Worm (Caenorhabditis elegans) whole organism, L1 larva: ENCODE measurements around the gene K09A9.6.

ENCODE experiments used
- C04F5.9 ChIP-seq: sonication (generic microtip); optimal IDR thresholded peaks from 2 replicates; lab custom pipeline; 2016; ENCODE audit warnings: missing genetic modification characterization, missing compliant biosample characterization
- Y116A8C.19 ChIP-seq: sonication (generic microtip); optimal IDR thresholded peaks from 2 replicates; lab custom pipeline; 2016; ENCODE audit warnings: missing compliant biosample characterization, missing genetic modification characterization, borderline replicate concordance
- ama-1 ChIP-seq: fragments of 150-350 bp; optimal IDR thresholded peaks from 2 replicates; lab custom pipeline; 2014
- blmp-1 ChIP-seq: fragments of 150-350 bp; optimal IDR thresholded peaks from 2 replicates; lab custom pipeline; 2014; ENCODE audit warnings: missing biosample characterization, missing genetic modification characterization
- ceh-63 ChIP-seq: fragments of 200-800 bp; sonication (Bioruptor generic); optimal IDR thresholded peaks from 2 replicates; lab custom pipeline; 2018; ENCODE audit warnings: mild to moderate bottlenecking, missing genetic modification characterization, missing compliant biosample characterization
- ceh-8 ChIP-seq: fragments of 200-800 bp; sonication (Bioruptor generic); optimal IDR thresholded peaks from 2 replicates; lab custom pipeline; 2018; ENCODE audit warnings: mild to moderate bottlenecking, missing genetic modification characterization, moderate library complexity, missing compliant biosample characterization
- ceh-82 ChIP-seq, 3 experiments: fragments of 150-350 bp in 1 of 3; sonication (generic microtip) in 2 of 3; optimal IDR thresholded peaks; 2 replicates each; lab custom pipeline; 2014 to 2017; ENCODE audit warnings: missing biosample characterization in 3 of 3, missing genetic modification characterization in 3 of 3
- ceh-88 ChIP-seq: fragments of 200-800 bp; sonication (Bioruptor generic); IDR thresholded peaks from 2 replicates; pipeline ENCODE4 v1.3.6; 2022; ENCODE audit warnings: missing genetic modification characterization, missing compliant biosample characterization
- ceh-90 ChIP-seq: sonication (generic microtip); optimal IDR thresholded peaks from 2 replicates; lab custom pipeline; 2016; ENCODE audit warnings: missing genetic modification characterization, missing compliant biosample characterization
- ces-1 ChIP-seq: fragments of 150-350 bp; optimal IDR thresholded peaks from 2 replicates; lab custom pipeline; 2014; ENCODE audit warnings: missing biosample characterization, missing genetic modification reagents, missing genetic modification characterization
- dpl-1 ChIP-seq, 3 experiments: fragments of 150-350 bp in 2 of 3; sonication (generic microtip) in 1 of 3; optimal IDR thresholded peaks; 2 replicates each; lab custom pipeline; 2014 to 2017; ENCODE audit warnings: missing biosample characterization in 3 of 3, missing genetic modification characterization in 3 of 3, missing genetic modification reagents in 3 of 3
- dsc-1 ChIP-seq: sonication (generic microtip); optimal IDR thresholded peaks from 2 replicates; lab custom pipeline; 2016; ENCODE audit warnings: mild to moderate bottlenecking, missing genetic modification characterization, missing compliant biosample characterization
- egl-27 ChIP-seq, 2 experiments: fragments of 150-350 bp in 1 of 2; sonication (generic microtip); optimal IDR thresholded peaks; 3 replicates each; lab custom pipeline; 2017 to 2018; ENCODE audit warnings: missing biosample characterization in 2 of 2, missing genetic modification characterization in 2 of 2, missing genetic modification reagents in 2 of 2
- elt-2 ChIP-seq: sonication (generic microtip); optimal IDR thresholded peaks from 2 replicates; lab custom pipeline; 2016; ENCODE audit warnings: missing genetic modification characterization, mild to moderate bottlenecking, inconsistent platforms, missing compliant biosample characterization, missing genetic modification reagents
- elt-3 ChIP-seq, 6 experiments: fragments of 150-350 bp in 1 of 6; sonication (generic microtip); optimal IDR thresholded peaks; 2 replicates each; lab custom pipeline; 2017 to 2018; ENCODE audit warnings: missing biosample characterization in 6 of 6, missing genetic modification characterization in 6 of 6, inconsistent platforms in 1 of 6
- ets-5 ChIP-seq: fragments of 200-800 bp; sonication (Bioruptor generic); IDR thresholded peaks from 2 replicates; pipeline ENCODE4 v1.3.6; 2022; ENCODE audit warnings: missing genetic modification characterization, missing compliant biosample characterization
- fkh-10 ChIP-seq: sonication (generic microtip); optimal IDR thresholded peaks from 2 replicates; lab custom pipeline; 2017; ENCODE audit warnings: missing biosample characterization, missing genetic modification reagents, missing genetic modification characterization
- fkh-4 ChIP-seq: sonication (generic microtip); optimal IDR thresholded peaks from 2 replicates; lab custom pipeline; 2016; ENCODE audit warnings: missing compliant biosample characterization, missing genetic modification characterization, borderline replicate concordance
- fkh-8 ChIP-seq: sonication (generic microtip); optimal IDR thresholded peaks from 2 replicates; lab custom pipeline; 2016; ENCODE audit warnings: mild to moderate bottlenecking, missing genetic modification characterization, missing compliant biosample characterization
- grh-1 ChIP-seq: fragments of 200-800 bp; sonication (Bioruptor generic); IDR thresholded peaks from 2 replicates; pipeline ENCODE4 v1.3.6; 2022; ENCODE audit warnings: missing genetic modification reagents, missing genetic modification characterization, missing compliant biosample characterization
- hlh-17 ChIP-seq: fragments of 200-800 bp; sonication (Bioruptor generic); optimal IDR thresholded peaks from 2 replicates; lab custom pipeline; 2018; ENCODE audit warnings: missing genetic modification characterization, mild to moderate bottlenecking, missing compliant biosample characterization, moderate library complexity, borderline replicate concordance
- hpl-2 ChIP-seq: fragments of 150-350 bp; optimal IDR thresholded peaks from 2 replicates; lab custom pipeline; 2014; ENCODE audit warnings: missing biosample characterization, missing genetic modification reagents, missing genetic modification characterization
- isw-1 ChIP-seq: fragments of 200-800 bp; sonication (Bioruptor generic); IDR thresholded peaks from 2 replicates; pipeline ENCODE4 v1.3.6; 2022; ENCODE audit warnings: missing genetic modification characterization, missing compliant biosample characterization
- jun-1 ChIP-seq: fragments of 150-350 bp; optimal IDR thresholded peaks from 2 replicates; lab custom pipeline; 2014; ENCODE audit warnings: missing biosample characterization, missing genetic modification reagents, missing genetic modification characterization
- lin-13 ChIP-seq: fragments of 150-350 bp; optimal IDR thresholded peaks from 2 replicates; lab custom pipeline; 2014; ENCODE audit warnings: missing biosample characterization, missing genetic modification reagents, missing genetic modification characterization
- lir-3 ChIP-seq: sonication (generic microtip); optimal IDR thresholded peaks from 2 replicates; lab custom pipeline; 2016; ENCODE audit warnings: mild to moderate bottlenecking, missing genetic modification characterization, moderate library complexity, missing compliant biosample characterization; ENCODE audit not compliant: poor library complexity
- mab-9 ChIP-seq: fragments of 200-800 bp; sonication (Bioruptor generic); IDR thresholded peaks from 2 replicates; pipeline ENCODE4 v1.3.6; 2022; ENCODE audit warnings: missing genetic modification reagents, missing genetic modification characterization, missing compliant biosample characterization
- mdl-1 ChIP-seq, 2 experiments: fragments of 150-350 bp; optimal IDR thresholded peaks; 2 replicates each; lab custom pipeline; 2014 to 2017; ENCODE audit warnings: missing biosample characterization in 2 of 2, missing genetic modification characterization in 2 of 2, inconsistent platforms in 1 of 2
- mef-2 ChIP-seq: fragments of 150-350 bp; optimal IDR thresholded peaks from 2 replicates; lab custom pipeline; 2014; ENCODE audit warnings: missing biosample characterization, missing genetic modification characterization
- nhr-19 ChIP-seq: fragments of 200-800 bp; sonication (Bioruptor generic); conservative IDR thresholded peaks from 2 replicates; pipeline ENCODE4 v1.3.6; 2022; ENCODE audit warnings: missing genetic modification characterization, missing compliant biosample characterization
- nhr-20 ChIP-seq: sonication (generic microtip); optimal IDR thresholded peaks from 2 replicates; lab custom pipeline; 2016; ENCODE audit warnings: mild to moderate bottlenecking, missing genetic modification characterization, missing compliant biosample characterization
- nhr-28 ChIP-seq: fragments of 150-350 bp; optimal IDR thresholded peaks from 2 replicates; lab custom pipeline; 2014; ENCODE audit warnings: missing biosample characterization, missing genetic modification characterization
- nhr-47 ChIP-seq: sonication (generic microtip); optimal IDR thresholded peaks from 2 replicates; lab custom pipeline; 2016; ENCODE audit warnings: mild to moderate bottlenecking, missing genetic modification characterization, moderate library complexity, missing compliant biosample characterization
- nhr-77 ChIP-seq: fragments of 150-350 bp; optimal IDR thresholded peaks from 2 replicates; lab custom pipeline; 2014; ENCODE audit warnings: missing biosample characterization, missing genetic modification characterization
- nhr-84 ChIP-seq: sonication (generic microtip); optimal IDR thresholded peaks from 2 replicates; lab custom pipeline; 2017; ENCODE audit warnings: missing biosample characterization, missing genetic modification characterization
- nhr-85 ChIP-seq: sonication (generic microtip); peaks from one replicate; lab custom pipeline; 2016; ENCODE audit warnings: missing genetic modification characterization, inconsistent platforms, missing compliant biosample characterization
- nhr-90 ChIP-seq: sonication (generic microtip); optimal IDR thresholded peaks from 2 replicates; lab custom pipeline; 2016; ENCODE audit warnings: mild to moderate bottlenecking, missing genetic modification characterization, missing compliant biosample characterization; ENCODE audit not compliant: poor library complexity
- pax-3 ChIP-seq: fragments of 200-800 bp; sonication (Bioruptor generic); optimal IDR thresholded peaks from 2 replicates; lab custom pipeline; 2018; ENCODE audit warnings: mild to moderate bottlenecking, missing genetic modification characterization, moderate library complexity, missing compliant biosample characterization
- pqm-1 ChIP-seq: sonication (generic microtip); optimal IDR thresholded peaks from 3 replicates; lab custom pipeline; 2017; ENCODE audit warnings: missing biosample characterization, missing genetic modification characterization
- skn-1 ChIP-seq: fragments of 150-350 bp; optimal IDR thresholded peaks from 2 replicates; lab custom pipeline; 2014; ENCODE audit warnings: missing biosample characterization, missing genetic modification characterization
- snpc-4 ChIP-seq: fragments of 150-350 bp; optimal IDR thresholded peaks from 2 replicates; lab custom pipeline; 2014; ENCODE audit warnings: missing biosample characterization, missing genetic modification characterization
- swsn-7 ChIP-seq: sonication (generic microtip); optimal IDR thresholded peaks from 2 replicates; lab custom pipeline; 2016; ENCODE audit warnings: missing genetic modification characterization, missing compliant biosample characterization
- unc-130 ChIP-seq: fragments of 150-350 bp; optimal IDR thresholded peaks from 2 replicates; lab custom pipeline; 2017; ENCODE audit warnings: missing biosample characterization, missing genetic modification characterization, inconsistent platforms
- unc-30 ChIP-seq: sonication (generic microtip); optimal IDR thresholded peaks from 2 replicates; lab custom pipeline; 2017; ENCODE audit warnings: missing biosample characterization, missing genetic modification characterization
- vab-15 ChIP-seq: sonication (generic microtip); optimal IDR thresholded peaks from 2 replicates; lab custom pipeline; 2017; ENCODE audit warnings: missing genotype, mild to moderate bottlenecking, missing genetic modification characterization, missing compliant biosample characterization
- zag-1 ChIP-seq: fragments of 150-350 bp; optimal IDR thresholded peaks from 2 replicates; lab custom pipeline; 2014; ENCODE audit warnings: missing biosample characterization, missing genetic modification characterization
- zip-4 ChIP-seq: fragments of 200-800 bp; sonication (Bioruptor generic); optimal IDR thresholded peaks from 2 replicates; lab custom pipeline; 2018; ENCODE audit warnings: mild to moderate bottlenecking, missing genetic modification characterization, moderate library complexity, missing compliant biosample characterization
- ztf-11 ChIP-seq, 2 experiments: sonication (generic microtip); optimal IDR thresholded peaks; 2 replicates each; lab custom pipeline; 2016 to 2017; ENCODE audit warnings: missing genetic modification characterization in 2 of 2, missing biosample characterization in 1 of 2, missing compliant biosample characterization in 1 of 2

Gene K09A9.6

ce11 chrX:15604236-15604635 lies 27.2 kb downstream of the K09A9.6 start:
- TF ChIP-seq egl-27 (tag; optimal IDR thresholded peaks at IDR 0.05; lab: Kevin White, UChicago), result no peak
- TF ChIP-seq elt-3 (tag; optimal IDR thresholded peaks at IDR 0.05; lab: Kevin White, UChicago), result no peak
- TF ChIP-seq nhr-77 (tag; lab: Kevin White, UChicago), result no peak
- no peak for TF ChIP-seq zip-4
- no peak for TF ChIP-seq ceh-82 (tag; optimal IDR thresholded peaks at IDR 0.05; lab: Kevin White, UChicago)
- TF ChIP-seq isw-1 (GFP tag; lab: Robert Waterston, UW), result no peak
- TF ChIP-seq mef-2 (tag; lab: Kevin White, UChicago), result no peak
- TF ChIP-seq nhr-47 (tag; lab: Kevin White, UChicago), result no peak
- TF ChIP-seq hlh-17, result no peak
- TF ChIP-seq ztf-11 (tag; optimal IDR thresholded peaks at IDR 0.05; lab: Kevin White, UChicago), result no peak
- no peak for TF ChIP-seq ceh-90 (tag; lab: Kevin White, UChicago)
- TF ChIP-seq grh-1, result no peak
- TF ChIP-seq Y116A8C.19 (tag; lab: Kevin White, UChicago), result no peak
- no peak for TF ChIP-seq nhr-28
- TF ChIP-seq fkh-10, result no peak
- no peak for TF ChIP-seq nhr-84 (tag; lab: Kevin White, UChicago)
- TF ChIP-seq dpl-1 (GFP tag; optimal IDR thresholded peaks at IDR 0.05; lab: Kevin White, UChicago), result no peak
- TF ChIP-seq lir-3 (tag; lab: Kevin White, UChicago), result no peak
- TF ChIP-seq skn-1 (tag; lab: Kevin White, UChicago), result no peak

- TF ChIP-seq ama-1 (lab: Kevin White, UChicago) (peak; percentile 12), ets-5 (GFP tag; lab: Robert Waterston, UW) (no peak), nhr-20 (tag; lab: Kevin White, UChicago) (peak; percentile 70), jun-1 (tag; lab: Kevin White, UChicago) (peak; percentile 63), ceh-90 (tag; lab: Kevin White, UChicago) (no peak), fkh-4 (tag; lab: Kevin White, UChicago) (no peak), nhr-90 (tag; lab: Kevin White, UChicago) (no peak), unc-130 (tag; lab: Kevin White, UChicago) (no peak), ceh-63 (GFP tag; lab: Kevin White, UChicago) (no peak), ceh-8 (GFP tag; lab: Kevin White, UChicago) (peak; percentile 27), fkh-8 (peak; percentile 95), pqm-1 (tag; lab: Kevin White, UChicago) (no peak), dsc-1 (peak; percentile 58), mef-2 (tag; lab: Kevin White, UChicago) (peak; percentile 7), grh-1 (peak; percentile 55; the same call in 1 of the 2 replicates), unc-30 (tag; lab: Kevin White, UChicago) (no peak), nhr-84 (tag; lab: Kevin White, UChicago) (no peak), pax-3 (tag; lab: Kevin White, UChicago) (no peak), nhr-19 (peak; percentile 65), fkh-10 (peak; percentile 81), hpl-2 (GFP tag; lab: Kevin White, UChicago) (no peak), C04F5.9 (tag; lab: Kevin White, UChicago) (no peak), zag-1 (tag; lab: Kevin White, UChicago) (no peak), ceh-82 (tag; optimal IDR thresholded peaks at IDR 0.05; lab: Kevin White, UChicago) (peak; percentile 54 to 89 (median 54)), ces-1 (GFP tag; lab: Kevin White, UChicago) (no peak), lin-13 (GFP tag; lab: Kevin White, UChicago) (peak; percentile 75), elt-2 (tag; lab: Kevin White, UChicago) (no peak), swsn-7 (tag; lab: Kevin White, UChicago) (peak; percentile 80), Y116A8C.19 (tag; lab: Kevin White, UChicago) (no peak), elt-3 (tag; optimal IDR thresholded peaks at IDR 0.05; lab: Kevin White, UChicago) (no peak), vab-15 (tag; lab: Kevin White, UChicago) (peak; percentile 45), nhr-85 (tag; lab: Kevin White, UChicago) (no peak), blmp-1 (tag; lab: Kevin White, UChicago) (peak; percentile 68), ceh-88 (GFP tag; lab: Robert Waterston, UW) (no peak), mab-9 (GFP tag; lab: Robert Waterston, UW) (no peak), mdl-1 (tag; optimal IDR thresholded peaks at IDR 0.05; lab: Kevin White, UChicago) (peak; percentile 63 to 90), snpc-4 (peak; percentile 38), skn-1 (tag; lab: Kevin White, UChicago) (peak; percentile 56), egl-27 (tag; optimal IDR thresholded peaks at IDR 0.05; lab: Kevin White, UChicago) (no peak)
Observed at ce11 chrX:15606585-15607276, 29.7 kb downstream of the K09A9.6 start, which contains the start of gene rab-14. rab-14 (minus strand) TSS chrX:15606635.
